Worm (Caenorhabditis elegans): ENCODE results near the gene K02D3.2.

The K02D3.2 gene

ce11 chrX:13711909-13712308 lies at the start of gene K02D3.2:
K02D3.2 (minus strand) TSS chrX:13712009.
- no peak for TF ChIP-seq arid-1 (GFP tag; conservative IDR thresholded peaks at IDR 0.05)
- TF ChIP-seq pha-4 (GFP tag; IDR thresholded peaks at IDR 0.05), result no peak
- no peak for TF ChIP-seq pha-4 (tag; optimal IDR thresholded peaks at IDR 0.05)
- no peak for TF ChIP-seq ZK337.2 (GFP tag; IDR thresholded peaks at IDR 0.05)
- no peak for TF ChIP-seq lin-15B (tag; optimal IDR thresholded peaks at IDR 0.05)
- TF ChIP-seq lim-7 (GFP tag; IDR thresholded peaks at IDR 0.05), result no peak
- no peak for TF ChIP-seq lin-39 (tag; optimal IDR thresholded peaks at IDR 0.05)
- TF ChIP-seq unc-39 (tag; optimal IDR thresholded peaks at IDR 0.05), result no peak
- no peak for TF ChIP-seq snpc-1.2 (GFP tag; IDR thresholded peaks at IDR 0.05)
- TF ChIP-seq jun-1 (tag; optimal IDR thresholded peaks at IDR 0.05), result no peak
- no peak for TF ChIP-seq F37D6.2 (tag; optimal IDR thresholded peaks at IDR 0.05)
- TF ChIP-seq nhr-25 (tag; optimal IDR thresholded peaks at IDR 0.05; ENCODE audit: borderline replicate concordance, insufficient read depth), result no peak
- no peak for TF ChIP-seq hmg-1.1 (GFP tag; IDR thresholded peaks at IDR 0.05)

- TF ChIP-seq lin-1 (GFP tag; IDR thresholded peaks at IDR 0.05) (0 out of 2 replicates have a peak, but pooled peaks have one; percentile 43), hlh-11 (tag; optimal IDR thresholded peaks at IDR 0.05) (peak; percentile 45), unc-62 (GFP tag; optimal IDR thresholded peaks at IDR 0.05 in 1 of 2) (peak in 1 of 2 experiments; percentile 22), unc-62 (tag; optimal IDR thresholded peaks at IDR 0.05) (no peak), nhr-41 (GFP tag; IDR thresholded peaks at IDR 0.05) (0 out of 2 replicates have a peak, but pooled peaks have one; percentile 31), mxl-3 (GFP tag; optimal IDR thresholded peaks at IDR 0.05) (peak; percentile 72), rbr-2 (tag; optimal IDR thresholded peaks at IDR 0.05) (no peak), dmd-9 (GFP tag; IDR thresholded peaks at IDR 0.05) (no peak), daf-16 (GFP tag; optimal IDR thresholded peaks at IDR 0.05) (no peak), daf-16 (tag; optimal IDR thresholded peaks at IDR 0.05) (peak; percentile 11), dmd-6 (GFP tag; IDR thresholded peaks at IDR 0.05) (peak; percentile 98), dve-1 (tag; optimal IDR thresholded peaks at IDR 0.05; ENCODE audit: insufficient read depth) (peak; percentile 61), pqm-1 (tag; optimal IDR thresholded peaks at IDR 0.05) (peak; percentile 83), php-3 (GFP tag; IDR thresholded peaks at IDR 0.05) (no peak), aha-1 (tag) (peak; percentile 39), nhr-28 (tag; optimal IDR thresholded peaks at IDR 0.05) (peak; percentile 60)
These were observed 48.1 kb upstream of the K02D3.2 start, which contains the start of gene cest-13 for ce11 chrX:13759676-13760447. cest-13 (plus strand) TSS chrX:13760237.

- no peak for TF ChIP-seq ceh-82 (tag; optimal IDR thresholded peaks at IDR 0.05)
- no peak for TF ChIP-seq nhr-11 (tag; optimal IDR thresholded peaks at IDR 0.05)
- TF ChIP-seq dpl-1 (GFP tag; optimal IDR thresholded peaks at IDR 0.05), result no peak
- TF ChIP-seq lsy-2 (tag; optimal IDR thresholded peaks at IDR 0.05), result no peak
- TF ChIP-seq nhr-237 (tag; optimal IDR thresholded peaks at IDR 0.05), result no peak
- TF ChIP-seq F26F4.8 (GFP tag; conservative IDR thresholded peaks at IDR 0.05), result no peak
- TF ChIP-seq ctbp-1 (GFP tag; IDR thresholded peaks at IDR 0.05), result no peak
- no peak for TF ChIP-seq ceh-28 (tag; optimal IDR thresholded peaks at IDR 0.05)
- no peak for TF ChIP-seq T20F7.1 (GFP tag; optimal IDR thresholded peaks at IDR 0.05)
- no peak for TF ChIP-seq madf-5 (GFP tag; IDR thresholded peaks at IDR 0.05)
- TF ChIP-seq nhr-48 (tag; optimal IDR thresholded peaks at IDR 0.05), result no peak
- no peak for TF ChIP-seq unc-130 (GFP tag; optimal IDR thresholded peaks at IDR 0.05)
- TF ChIP-seq pqm-1 (tag; optimal IDR thresholded peaks at IDR 0.05), result no peak
- TF ChIP-seq set-16 (GFP tag; IDR thresholded peaks at IDR 0.05), result no peak
- no peak for TF ChIP-seq nhr-111 (GFP tag; optimal IDR thresholded peaks at IDR 0.05)
- no peak for TF ChIP-seq nhr-41 (GFP tag; IDR thresholded peaks at IDR 0.05)
- TF ChIP-seq arid-1 (GFP tag; conservative IDR thresholded peaks at IDR 0.05), result no peak
- TF ChIP-seq lin-39 (tag; optimal IDR thresholded peaks at IDR 0.05), result no peak
- no peak for TF ChIP-seq daf-19 (GFP tag; conservative IDR thresholded peaks at IDR 0.05)
- TF ChIP-seq nhr-6 (tag; optimal IDR thresholded peaks at IDR 0.05), result no peak
These were observed 43.7 kb upstream of the K02D3.2 start, which contains the start of gene aakb-1 for ce11 chrX:13755469-13755868. aakb-1 (plus strand) TSS chrX:13755769.

All from whole organism, L4 larva.